Fruit fly (Drosophila melanogaster): ENCODE measurements around the gene CG43072.

Gene CG43072

dm6 chr3L:21080430-21080829, 14.8 kb downstream of the CG43072 start:
- TF ChIP-seq fru (GFP tag; optimal IDR thresholded peaks at IDR 0.05) (peak; percentile 18), CrebA (GFP tag; optimal IDR thresholded peaks at IDR 0.05; ENCODE audit: borderline replicate concordance) (no peak)

- no peak for TF ChIP-seq HLH106 (tag; optimal IDR thresholded peaks at IDR 0.05)
- TF ChIP-seq rgr (GFP tag; optimal IDR thresholded peaks at IDR 0.05): no peak
- TF ChIP-seq OdsH (GFP tag; optimal IDR thresholded peaks at IDR 0.05): no peak
- TF ChIP-seq dmrt93B (GFP tag; optimal IDR thresholded peaks at IDR 0.05): no peak
Measured at dm6 chr3L:21088889-21089288, 23.2 kb downstream of the CG43072 start, which contains the start of gene CG33285. TSS of gene CG33285 (minus strand) at chr3L:21088989.

dm6 chr3L:21090245-21090644, 24.6 kb downstream of the CG43072 start:
- no peak for TF ChIP-seq Vsx2 (GFP tag; optimal IDR thresholded peaks at IDR 0.05; ENCODE audit: partially characterized antibody)
- no peak for TF ChIP-seq psq (GFP tag; optimal IDR thresholded peaks at IDR 0.05)
- no peak for TF ChIP-seq Sp1 (GFP tag; optimal IDR thresholded peaks at IDR 0.05)
- TF ChIP-seq fru (GFP tag; optimal IDR thresholded peaks at IDR 0.05): no peak
- no peak for TF ChIP-seq rgr (GFP tag; optimal IDR thresholded peaks at IDR 0.05)
- TF ChIP-seq br (GFP tag; optimal IDR thresholded peaks at IDR 0.05): no peak
- TF ChIP-seq tai (GFP tag; optimal IDR thresholded peaks at IDR 0.05): no peak
- no peak for TF ChIP-seq Abd-B (GFP tag; optimal IDR thresholded peaks at IDR 0.05)
- TF ChIP-seq pan (optimal IDR thresholded peaks at IDR 0.05): no peak
- TF ChIP-seq Rel (GFP tag; optimal IDR thresholded peaks at IDR 0.05): no peak
- no peak for TF ChIP-seq Rel (tag; optimal IDR thresholded peaks at IDR 0.05)
- no peak for TF ChIP-seq usp (GFP tag; optimal IDR thresholded peaks at IDR 0.05)

dm6 chr3L:21097386-21097785, 31.7 kb downstream of the CG43072 start:
- TF ChIP-seq Dif (GFP tag; optimal IDR thresholded peaks at IDR 0.05; ENCODE audit: partially characterized antibody): no peak

dm6 chr3L:21098602-21099001, 33.0 kb downstream of the CG43072 start:
- TF ChIP-seq lola (GFP tag; optimal IDR thresholded peaks at IDR 0.05): no peak
- no peak for TF ChIP-seq CG9705 (GFP tag; optimal IDR thresholded peaks at IDR 0.05)
- TF ChIP-seq Rel (GFP tag; optimal IDR thresholded peaks at IDR 0.05): no peak
- peak; percentile 35 for TF ChIP-seq Rel (tag; optimal IDR thresholded peaks at IDR 0.05)
- TF ChIP-seq fru (GFP tag; optimal IDR thresholded peaks at IDR 0.05): no peak
- TF ChIP-seq Vsx2 (GFP tag; optimal IDR thresholded peaks at IDR 0.05; ENCODE audit: partially characterized antibody): peak; percentile 4
- no peak for TF ChIP-seq HLH106 (tag; optimal IDR thresholded peaks at IDR 0.05)
- TF ChIP-seq Hr83 (GFP tag; optimal IDR thresholded peaks at IDR 0.05; ENCODE audit: poor library complexity, severe bottlenecking): peak; percentile 35
- no peak for TF ChIP-seq Abd-B (GFP tag; optimal IDR thresholded peaks at IDR 0.05)
- no peak for TF ChIP-seq psq (GFP tag; optimal IDR thresholded peaks at IDR 0.05)
- TF ChIP-seq pan (optimal IDR thresholded peaks at IDR 0.05): no peak
- peak; percentile 36 for TF ChIP-seq Dif (GFP tag; optimal IDR thresholded peaks at IDR 0.05; ENCODE audit: partially characterized antibody)

dm6 chr3L:21099019-21099447, 33.4 kb downstream of the CG43072 start:
- TF ChIP-seq CG9705 (GFP tag; optimal IDR thresholded peaks at IDR 0.05) (peak; percentile 20), dsf (GFP tag; optimal IDR thresholded peaks at IDR 0.05; ENCODE audit: borderline replicate concordance) (no peak), CG32264 (GFP tag; optimal IDR thresholded peaks at IDR 0.05) (no peak), dmrt93B (GFP tag; optimal IDR thresholded peaks at IDR 0.05) (peak; percentile 26), Dif (GFP tag; optimal IDR thresholded peaks at IDR 0.05; ENCODE audit: partially characterized antibody) (no peak), brk (GFP tag; optimal IDR thresholded peaks at IDR 0.05) (peak; percentile 53), OdsH (GFP tag; optimal IDR thresholded peaks at IDR 0.05) (no peak), h (GFP tag; optimal IDR thresholded peaks at IDR 0.05) (peak; percentile 44), br (GFP tag; optimal IDR thresholded peaks at IDR 0.05) (peak; percentile 42), lola (GFP tag; optimal IDR thresholded peaks at IDR 0.05) (no peak), sv (GFP tag; optimal IDR thresholded peaks at IDR 0.05) (no peak), rgr (GFP tag; optimal IDR thresholded peaks at IDR 0.05) (peak; percentile 22), psq (GFP tag; optimal IDR thresholded peaks at IDR 0.05) (peak; percentile 39), HLH106 (tag; optimal IDR thresholded peaks at IDR 0.05) (peak; percentile 56), GATAd (GFP tag; optimal IDR thresholded peaks at IDR 0.05) (no peak), CrebA (GFP tag; optimal IDR thresholded peaks at IDR 0.05; ENCODE audit: borderline replicate concordance) (no peak), Vsx2 (GFP tag; optimal IDR thresholded peaks at IDR 0.05; ENCODE audit: partially characterized antibody) (no peak), Hr83 (GFP tag; optimal IDR thresholded peaks at IDR 0.05; ENCODE audit: poor library complexity, severe bottlenecking) (no peak), sage (GFP tag; optimal IDR thresholded peaks at IDR 0.05) (no peak), Myc (optimal IDR thresholded peaks at IDR 0.05) (no peak), N (GFP tag; optimal IDR thresholded peaks at IDR 0.05) (no peak), woc (GFP tag; optimal IDR thresholded peaks at IDR 0.05) (peak; percentile 76), Abd-B (GFP tag; optimal IDR thresholded peaks at IDR 0.05) (no peak), usp (GFP tag; optimal IDR thresholded peaks at IDR 0.05) (no peak), jim (GFP tag; optimal IDR thresholded peaks at IDR 0.05) (no peak), Rel (GFP tag; optimal IDR thresholded peaks at IDR 0.05) (no peak), Rel (tag; optimal IDR thresholded peaks at IDR 0.05) (no peak), Hr78 (GFP tag; optimal IDR thresholded peaks at IDR 0.05) (no peak), Sp1 (GFP tag; optimal IDR thresholded peaks at IDR 0.05) (peak; percentile 66), Hnf4 (GFP tag; optimal IDR thresholded peaks at IDR 0.05) (no peak), Mio (GFP tag; optimal IDR thresholded peaks at IDR 0.05) (no peak), foxo (GFP tag; optimal IDR thresholded peaks at IDR 0.05) (peak in 1 of 2 experiments; percentile 69), ey (GFP tag; optimal IDR thresholded peaks at IDR 0.05) (peak; percentile 52), tai (GFP tag; optimal IDR thresholded peaks at IDR 0.05) (no peak)

Measured in whole organism, wandering third instar larva.